Fruit fly (Drosophila melanogaster): ENCODE data around the gene CG10562.

Gene CG10562

DNA sequence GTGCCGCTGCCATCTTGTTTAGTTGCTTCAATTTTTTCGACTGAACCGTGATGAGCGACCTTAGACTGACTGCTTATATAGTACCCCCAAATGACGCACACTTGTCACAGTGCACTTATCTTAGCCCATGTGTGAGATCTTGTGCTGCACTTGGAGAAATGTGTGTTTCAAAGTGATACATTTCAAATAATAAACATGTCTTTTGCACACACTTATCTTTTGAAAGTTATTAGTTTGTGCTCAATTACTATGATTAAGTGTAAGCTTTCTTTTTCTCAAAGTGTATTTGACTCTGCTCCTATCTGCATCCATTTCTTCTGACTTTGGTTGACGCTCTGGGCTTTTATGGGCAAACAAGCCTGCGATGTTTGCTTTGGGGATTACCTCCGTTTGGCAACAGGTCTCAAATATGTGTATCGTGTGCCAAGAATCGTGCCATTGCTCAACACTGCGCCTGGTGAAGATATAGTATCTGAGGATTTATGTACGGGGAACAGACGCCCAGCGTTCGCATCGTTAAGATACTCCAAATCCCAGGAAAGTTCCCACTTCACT lies 42.7 kb downstream of the CG10562 start, which contains the start of gene CG10514:
Gene CG10514, minus strand, starts transcription at position 51 of the 555 bp plus-strand sequence.
- no peak for TF ChIP-seq CTCF (optimal IDR thresholded peaks at IDR 0.05)
- no peak for TF ChIP-seq CG8478 (optimal IDR thresholded peaks at IDR 0.05)

- TF ChIP-seq CTCF (optimal IDR thresholded peaks at IDR 0.05) (no peak), CG8478 (optimal IDR thresholded peaks at IDR 0.05) (no peak)
Measured at dm6 chr3R:25277112-25277511, 45.4 kb downstream of the CG10562 start, which contains the start of gene CG10513. TSS of gene CG10513 (minus strand) at chr3R:25277212.

DNA sequence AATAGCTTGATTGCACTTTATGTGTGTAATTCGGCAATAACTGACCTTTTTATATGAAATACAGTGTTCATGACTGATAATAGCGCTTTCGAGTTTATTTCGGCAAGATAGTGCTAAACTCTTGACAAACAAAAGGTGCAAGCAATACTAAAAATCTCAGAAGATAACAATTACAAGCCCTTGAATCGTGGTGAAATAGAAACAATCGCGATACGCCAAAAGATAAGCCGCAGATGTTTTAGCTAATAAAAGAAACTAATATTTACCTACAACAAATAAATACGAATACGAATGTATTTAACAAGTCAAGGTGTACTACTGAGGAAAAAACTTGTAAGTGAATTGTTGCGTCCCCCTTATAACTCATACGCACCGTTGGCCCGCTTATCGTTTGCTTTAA lies 47.3 kb downstream of the CG10562 start:
- TF ChIP-seq CTCF (optimal IDR thresholded peaks at IDR 0.05) = no peak
- no peak for TF ChIP-seq CG8478 (optimal IDR thresholded peaks at IDR 0.05)

DNA sequence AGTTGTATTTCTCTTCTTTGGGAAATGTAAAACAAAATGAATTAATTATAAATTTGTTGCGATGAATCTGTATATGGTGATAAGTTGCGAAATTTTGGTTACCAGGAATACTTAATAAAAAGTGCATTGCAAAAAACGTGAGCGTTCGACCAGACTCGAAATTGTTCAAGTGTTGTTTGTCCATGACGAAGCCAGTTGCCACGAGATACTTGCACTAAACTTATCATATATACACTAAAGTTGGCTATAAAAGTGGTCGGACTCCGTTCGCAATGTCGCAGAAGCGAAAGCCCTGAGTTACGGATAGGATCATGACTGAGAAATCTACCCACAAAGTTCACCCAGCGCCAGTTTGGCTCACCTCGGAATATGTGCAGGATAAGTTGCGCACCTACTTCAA lies 49.0 kb downstream of the CG10562 start, which contains the start of gene CG11878:
Gene CG11878, plus strand, starts transcription at position 301 of the 400 bp plus-strand sequence.
- no peak for TF ChIP-seq CTCF (optimal IDR thresholded peaks at IDR 0.05)
- TF ChIP-seq CG8478 (optimal IDR thresholded peaks at IDR 0.05) = no peak
